Fruit fly (Drosophila melanogaster): ENCODE measurements around the gene CG18249.
A peak's percentile ranks its signal among the peaks of the same experiment; 100 is the strongest.

The CG18249 gene

DNA sequence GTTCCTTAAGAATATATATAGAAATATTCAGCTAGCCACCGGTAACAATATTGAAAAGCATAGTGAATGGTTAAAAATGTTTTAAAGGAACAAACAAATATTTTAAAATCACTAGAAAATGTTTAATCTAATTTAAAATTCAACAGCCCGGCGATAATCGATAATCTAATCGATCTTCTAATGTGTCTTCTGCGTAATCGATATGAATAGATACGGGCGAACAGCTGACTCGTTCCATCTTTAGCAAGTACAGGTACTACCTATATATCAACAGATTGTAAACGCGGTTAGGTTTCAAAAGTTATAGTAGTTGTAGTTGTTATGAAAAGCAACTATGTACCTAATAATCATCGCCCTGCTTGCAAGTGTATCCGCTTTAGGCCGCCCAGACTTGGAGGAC, 2.2 kb upstream of the CG18249 start, which contains the start of gene CG7800:
TSS of gene CG7800 (plus strand) at position 231 of the 400 bp plus-strand sequence.
- peak; percentile 37; the same call in 1 of the 3 replicates for TF ChIP-seq CG14860 (GFP tag; IDR thresholded peaks at IDR 0.05; ENCODE audit: partially characterized antibody)
- TF ChIP-seq zfh1 (GFP tag; IDR thresholded peaks at IDR 0.05): no peak
- no peak for TF ChIP-seq Fer2 (tag; optimal IDR thresholded peaks at IDR 0.05)
- TF ChIP-seq Mrtf (GFP tag; IDR thresholded peaks at IDR 0.05): no peak
- peak; percentile 74 for TF ChIP-seq CG6791 (GFP tag; IDR thresholded peaks at IDR 0.05; ENCODE audit: partially characterized antibody)
- no peak for TF ChIP-seq CG17912 (GFP tag; optimal IDR thresholded peaks at IDR 0.05)
- no peak for TF ChIP-seq ERR (GFP tag; optimal IDR thresholded peaks at IDR 0.05)
- TF ChIP-seq Doc3 (GFP tag; IDR thresholded peaks at IDR 0.05; ENCODE audit: partially characterized antibody): peak; percentile 55; the same call in 2 of the 3 replicates
- no peak for TF ChIP-seq ranshi (GFP tag; IDR thresholded peaks at IDR 0.05)
- TF ChIP-seq amos (GFP tag; IDR thresholded peaks at IDR 0.05; ENCODE audit: partially characterized antibody): peak; percentile 36; the same call in 1 of the 2 replicates
- no peak for TF ChIP-seq ham (GFP tag; IDR thresholded peaks at IDR 0.05)
- no peak for TF ChIP-seq her (GFP tag; optimal IDR thresholded peaks at IDR 0.05)
- no peak for TF ChIP-seq CG42726 (GFP tag; IDR thresholded peaks at IDR 0.05; ENCODE audit: partially characterized antibody)
- TF ChIP-seq CG10267 (tag; optimal IDR thresholded peaks at IDR 0.05): peak; percentile 8
- peak; percentile 56 for TF ChIP-seq BEAF-32 (GFP tag; optimal IDR thresholded peaks at IDR 0.05)
- no peak for TF ChIP-seq Six4 (GFP tag; optimal IDR thresholded peaks at IDR 0.05)
- TF ChIP-seq sens (GFP tag): peak; percentile 23
- TF ChIP-seq MESR4 (GFP tag; optimal IDR thresholded peaks at IDR 0.05): peak; percentile 24
- TF ChIP-seq hbn (GFP tag; IDR thresholded peaks at IDR 0.05; ENCODE audit: partially characterized antibody): peak; percentile 19; the same call in 1 of the 2 replicates
- no peak for TF ChIP-seq CG1832 (GFP tag; optimal IDR thresholded peaks at IDR 0.05)
- TF ChIP-seq CG34224 (GFP tag; IDR thresholded peaks at IDR 0.05; ENCODE audit: partially characterized antibody): peak; percentile 52; the same call in 2 of the 3 replicates
- TF ChIP-seq stwl (tag; optimal IDR thresholded peaks at IDR 0.05): peak; percentile 63
- peak; percentile 61 for TF ChIP-seq unc-4 (GFP tag; IDR thresholded peaks at IDR 0.05; ENCODE audit: partially characterized antibody)
- TF ChIP-seq pros (GFP tag; optimal IDR thresholded peaks at IDR 0.05): no peak
- TF ChIP-seq kah (GFP tag; optimal IDR thresholded peaks at IDR 0.05): no peak
- 0 out of 2 replicates have a peak, but pooled peaks have one; percentile 13 for TF ChIP-seq Bgb (GFP tag; IDR thresholded peaks at IDR 0.05; ENCODE audit: partially characterized antibody)
- TF ChIP-seq Myb (GFP tag; optimal IDR thresholded peaks at IDR 0.05): peak; percentile 6
- TF ChIP-seq zen2 (GFP tag; IDR thresholded peaks at IDR 0.05; ENCODE audit: partially characterized antibody): peak; percentile 66; the same call in 2 of the 3 replicates
- TF ChIP-seq Dll (GFP tag; IDR thresholded peaks at IDR 0.05; ENCODE audit: partially characterized antibody): peak; percentile 80
- TF ChIP-seq fu2 (GFP tag; optimal IDR thresholded peaks at IDR 0.05): no peak
- peak in 1 of 2 experiments; percentile 84 for TF ChIP-seq crp (GFP tag; optimal IDR thresholded peaks at IDR 0.05)
- no peak for TF ChIP-seq chn (GFP tag; optimal IDR thresholded peaks at IDR 0.05)
- no peak for TF ChIP-seq p53 (GFP tag; optimal IDR thresholded peaks at IDR 0.05)
- peak; percentile 60; the same call in 1 of the 2 replicates for TF ChIP-seq sna (GFP tag; IDR thresholded peaks at IDR 0.05; ENCODE audit: partially characterized antibody)
- TF ChIP-seq Neu2 (GFP tag; optimal IDR thresholded peaks at IDR 0.05; ENCODE audit: borderline replicate concordance): no peak
- peak; percentile 65 for TF ChIP-seq E2f2 (GFP tag; IDR thresholded peaks at IDR 0.05)
- TF ChIP-seq CG3838 (GFP tag; optimal IDR thresholded peaks at IDR 0.05): no peak
- TF ChIP-seq tna (GFP tag; IDR thresholded peaks at IDR 0.05; ENCODE audit: partially characterized antibody): 0 out of 2 replicates have a peak, but pooled peaks have one; percentile 15
- TF ChIP-seq CG16813 (GFP tag; IDR thresholded peaks at IDR 0.05; ENCODE audit: partially characterized antibody): peak; percentile 34; the same call in 1 of the 3 replicates
- TF ChIP-seq Scr (GFP tag; IDR thresholded peaks at IDR 0.05; ENCODE audit: partially characterized antibody): peak; percentile 58
- TF ChIP-seq HLHmδ (GFP tag; optimal IDR thresholded peaks at IDR 0.05): no peak
- TF ChIP-seq bbx (GFP tag; IDR thresholded peaks at IDR 0.05; ENCODE audit: partially characterized antibody): peak; percentile 50; the same call in 1 of the 2 replicates
- TF ChIP-seq nerfin-2 (GFP tag; IDR thresholded peaks at IDR 0.05; ENCODE audit: partially characterized antibody): peak; percentile 50; the same call in 1 of the 2 replicates
- no peak for TF ChIP-seq CG9797 (GFP tag; optimal IDR thresholded peaks at IDR 0.05)
- 0 out of 2 replicates have a peak, but pooled peaks have one; percentile 32 for TF ChIP-seq CG2129 (GFP tag; IDR thresholded peaks at IDR 0.05; ENCODE audit: partially characterized antibody)
- TF ChIP-seq CG11456 (GFP tag; IDR thresholded peaks at IDR 0.05): no peak
- no peak for TF ChIP-seq CG17568 (GFP tag; optimal IDR thresholded peaks at IDR 0.05)
